Fruit fly (Drosophila melanogaster): Measurements from ENCODE around the gene Sgs7.

Gene Sgs7

DNA sequence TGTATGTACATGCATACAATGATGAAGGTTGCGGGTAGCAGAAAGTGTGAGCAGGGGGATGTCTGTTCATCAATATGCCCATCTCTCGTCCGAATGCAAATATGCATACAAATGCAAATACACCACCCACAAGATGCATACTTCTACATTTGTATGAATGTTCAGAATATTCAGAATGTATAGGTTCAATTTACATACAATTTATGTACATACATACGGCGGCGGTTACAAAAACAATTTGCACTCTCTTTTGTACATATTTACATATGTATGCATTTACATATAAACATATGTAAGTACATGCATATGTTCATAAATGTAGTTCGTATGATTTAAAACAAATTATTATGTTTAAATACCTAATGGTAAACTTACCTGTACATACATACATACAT, 17.8 kb upstream of the Sgs7 start (continued):
- TF ChIP-seq tna (GFP tag; IDR thresholded peaks at IDR 0.05; ENCODE audit: partially characterized antibody) = no peak
- peak; percentile 30 for TF ChIP-seq CG14710 (tag; optimal IDR thresholded peaks at IDR 0.05)
- TF ChIP-seq prd (optimal IDR thresholded peaks at IDR 0.05) = no peak
- TF ChIP-seq prd (GFP tag; IDR thresholded peaks at IDR 0.05) = no peak
- TF ChIP-seq ewg (GFP tag; optimal IDR thresholded peaks at IDR 0.05) = no peak
- no peak for TF ChIP-seq Eip74EF (GFP tag; optimal IDR thresholded peaks at IDR 0.05)
- TF ChIP-seq D (optimal IDR thresholded peaks at IDR 0.05) = no peak
- TF ChIP-seq D (GFP tag; optimal IDR thresholded peaks at IDR 0.05) = peak; percentile 52
- peak; percentile 7 for TF ChIP-seq gem (tag; optimal IDR thresholded peaks at IDR 0.05)
- TF ChIP-seq dan (GFP tag; IDR thresholded peaks at IDR 0.05) = no peak
- TF ChIP-seq Taf1 (GFP tag; IDR thresholded peaks at IDR 0.05) = no peak
- no peak for TF ChIP-seq aop (GFP tag; IDR thresholded peaks at IDR 0.05)
- no peak for TF ChIP-seq CG10979 (tag; optimal IDR thresholded peaks at IDR 0.05)
- no peak for TF ChIP-seq CG17385 (GFP tag; optimal IDR thresholded peaks at IDR 0.05)
- no peak for TF ChIP-seq pum (GFP tag; optimal IDR thresholded peaks at IDR 0.05)
- TF ChIP-seq lmd (GFP tag; IDR thresholded peaks at IDR 0.05) = no peak
- TF ChIP-seq sens (GFP tag) = peak; percentile 81
- TF ChIP-seq Tbp (GFP tag; optimal IDR thresholded peaks at IDR 0.05) = no peak
- no peak for TF ChIP-seq inv (GFP tag; IDR thresholded peaks at IDR 0.05; ENCODE audit: partially characterized antibody)
- peak; percentile 5 for TF ChIP-seq kni (GFP tag; optimal IDR thresholded peaks at IDR 0.05)
- TF ChIP-seq lbe (GFP tag; optimal IDR thresholded peaks at IDR 0.05) = no peak
- TF ChIP-seq fd3F (GFP tag; optimal IDR thresholded peaks at IDR 0.05) = no peak
- TF ChIP-seq Atf-2 (GFP tag; optimal IDR thresholded peaks at IDR 0.05) = no peak
- TF ChIP-seq CG18476 (GFP tag; optimal IDR thresholded peaks at IDR 0.05) = no peak
- no peak for TF ChIP-seq CG4617 (GFP tag; optimal IDR thresholded peaks at IDR 0.05; ENCODE audit: borderline replicate concordance)
- TF ChIP-seq bsh (GFP tag; optimal IDR thresholded peaks at IDR 0.05) = peak in 1 of 2 experiments; percentile 58
- no peak for TF ChIP-seq ken (GFP tag; IDR thresholded peaks at IDR 0.05)
- TF ChIP-seq YL-1 (GFP tag; optimal IDR thresholded peaks at IDR 0.05) = no peak
- TF ChIP-seq CG33557 (GFP tag; optimal IDR thresholded peaks at IDR 0.05) = peak; percentile 69
- TF ChIP-seq sqz (GFP tag; optimal IDR thresholded peaks at IDR 0.05) = peak; percentile 18
- TF ChIP-seq CG8944 (GFP tag; optimal IDR thresholded peaks at IDR 0.05) = no peak
- no peak for TF ChIP-seq h (optimal IDR thresholded peaks at IDR 0.05)
- TF ChIP-seq Hr3 (GFP tag; optimal IDR thresholded peaks at IDR 0.05) = no peak
- TF ChIP-seq H2.0 (GFP tag; IDR thresholded peaks at IDR 0.05) = no peak
- TF ChIP-seq CG2875 (GFP tag; optimal IDR thresholded peaks at IDR 0.05) = peak; percentile 56
- no peak for TF ChIP-seq ham (GFP tag; IDR thresholded peaks at IDR 0.05)
- TF ChIP-seq Sox100B (GFP tag; optimal IDR thresholded peaks at IDR 0.05) = peak; percentile 33
- TF ChIP-seq odd (GFP tag; optimal IDR thresholded peaks at IDR 0.05) = no peak
- no peak for TF ChIP-seq Scr (GFP tag; IDR thresholded peaks at IDR 0.05; ENCODE audit: partially characterized antibody)
- TF ChIP-seq CG15073 (GFP tag; optimal IDR thresholded peaks at IDR 0.05) = no peak
- TF ChIP-seq chinmo (GFP tag; IDR thresholded peaks at IDR 0.05; ENCODE audit: partially characterized antibody) = no peak
- TF ChIP-seq CG12659 (GFP tag; optimal IDR thresholded peaks at IDR 0.05) = no peak
- peak; percentile 42 for TF ChIP-seq CG1233 (GFP tag; optimal IDR thresholded peaks at IDR 0.05)
- TF ChIP-seq PHDP (tag; optimal IDR thresholded peaks at IDR 0.05) = no peak
- TF ChIP-seq CG11504 (tag; optimal IDR thresholded peaks at IDR 0.05) = no peak
- no peak for TF ChIP-seq Optix (GFP tag; IDR thresholded peaks at IDR 0.05)
- TF ChIP-seq bab2 (GFP tag; optimal IDR thresholded peaks at IDR 0.05) = no peak
- peak; percentile 30 for TF ChIP-seq CG3407 (GFP tag; optimal IDR thresholded peaks at IDR 0.05)
- peak in 1 of 2 experiments; percentile 13 for TF ChIP-seq chif (GFP tag; optimal IDR thresholded peaks at IDR 0.05)
- no peak for TF ChIP-seq ash1 (GFP tag; optimal IDR thresholded peaks at IDR 0.05)
- TF ChIP-seq btn (GFP tag; optimal IDR thresholded peaks at IDR 0.05) = no peak
- TF ChIP-seq CG11085 (GFP tag; IDR thresholded peaks at IDR 0.05) = no peak
